Worm (Caenorhabditis elegans): Measurements from ENCODE around the gene C27D6.1.

ce11 chrII:5166738-5167137, 5.8 kb upstream of the C27D6.1 start, which contains the start of gene srb-3:
- TF ChIP-seq sea-2 (GFP tag; optimal IDR thresholded peaks at IDR 0.05) (no peak), elt-3 (tag; optimal IDR thresholded peaks at IDR 0.05) (no peak), ama-1 (optimal IDR thresholded peaks at IDR 0.05) (no peak), fos-1 (tag; optimal IDR thresholded peaks at IDR 0.05) (no peak), unc-62 (GFP tag; optimal IDR thresholded peaks at IDR 0.05) (no peak)

Measured in whole organism, L3 larva.